Worm (Caenorhabditis elegans): ENCODE measurements around the gene T10D4.7.
"Not testable (repeated sequence)": the region's sequence is repeated elsewhere in the genome, so short reads cannot be mapped to it uniquely, and the experiment has no call there.

DNA sequence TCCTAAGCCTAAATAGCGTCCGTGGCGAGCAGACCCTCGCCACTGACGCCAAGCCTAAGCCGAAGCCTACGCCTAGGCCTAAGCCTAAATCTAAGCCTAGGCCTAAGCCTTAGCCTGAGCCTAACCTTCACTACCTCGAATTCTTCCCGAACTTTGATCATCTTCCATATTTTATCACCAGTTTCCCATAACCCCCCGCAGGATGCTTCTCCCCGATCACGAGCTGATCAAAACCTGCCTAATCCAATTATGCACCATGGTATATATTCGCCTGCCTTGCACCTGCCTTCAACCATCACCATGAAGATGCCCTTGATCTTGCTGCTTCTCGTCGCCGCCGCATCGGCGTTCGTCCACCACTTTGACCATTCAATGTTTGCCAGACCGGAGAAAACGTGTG is 9.2 kb downstream of the T10D4.7 start, which contains the start of gene ins-31:
- TF ChIP-seq him-1, W03F9.2 (tag; optimal IDR thresholded peaks at IDR 0.05): not testable (repeated sequence)

All from whole organism, L4/young adult.